Fruit fly (Drosophila melanogaster) whole organism, prepupa: ENCODE results near the gene tal-AA.

ENCODE experiments used
- Blimp-1 ChIP-seq: fragments of 200-800 bp; sonication (Bioruptor generic); optimal IDR thresholded peaks from 3 replicates; lab custom pipeline; 2017; ENCODE audit warnings: missing biosample characterization, missing genetic modification characterization, mild to moderate bottlenecking, moderate library complexity, missing genetic modification reagents
- CG10669 ChIP-seq: fragments of 200-800 bp; sonication (Bioruptor generic); optimal IDR thresholded peaks from 3 replicates; lab custom pipeline; 2018; ENCODE audit warnings: missing biosample characterization, mild to moderate bottlenecking, missing genetic modification characterization, moderate library complexity
- CG11294 ChIP-seq: fragments of 200-800 bp; sonication (Bioruptor generic); IDR thresholded peaks from 2 replicates; pipeline ENCODE4 v1.3.6; 2022; ENCODE audit warnings: missing biosample characterization, missing genetic modification characterization
- CG11762 ChIP-seq: fragments of 200-800 bp; sonication (Bioruptor generic); optimal IDR thresholded peaks from 3 replicates; lab custom pipeline; 2016; ENCODE audit warnings: missing biosample characterization, missing genetic modification characterization; ENCODE audit not compliant: insufficient read depth
- CG11902 ChIP-seq: fragments of 200-800 bp; sonication (Bioruptor generic); optimal IDR thresholded peaks from 3 replicates; lab custom pipeline; 2016; ENCODE audit warnings: missing biosample characterization, missing genetic modification characterization
- CG1621 ChIP-seq: fragments of 200-800 bp; sonication (Bioruptor generic); optimal IDR thresholded peaks from 3 replicates; lab custom pipeline; 2018; ENCODE audit warnings: missing biosample characterization, mild to moderate bottlenecking, missing genetic modification characterization
- CG16779 ChIP-seq: fragments of 200-800 bp; sonication (Bioruptor generic); optimal IDR thresholded peaks from 3 replicates; lab custom pipeline; 2017; ENCODE audit warnings: missing biosample characterization, mild to moderate bottlenecking, missing genetic modification characterization
- CG3032 ChIP-seq: fragments of 200-800 bp; optimal IDR thresholded peaks from 2 replicates; lab custom pipeline; 2019; ENCODE audit warnings: missing biosample characterization, mild to moderate bottlenecking, missing genetic modification characterization, moderate library complexity
- CG32006 ChIP-seq: fragments of 200-800 bp; sonication (Bioruptor generic); optimal IDR thresholded peaks from 3 replicates; lab custom pipeline; 2017; ENCODE audit warnings: missing biosample characterization, mild to moderate bottlenecking, missing genetic modification characterization
- CG34406 ChIP-seq: fragments of 200-800 bp; sonication (Bioruptor generic); optimal IDR thresholded peaks from 3 replicates; lab custom pipeline; 2016; ENCODE audit warnings: missing biosample characterization, missing genetic modification characterization
- CG4318 ChIP-seq: fragments of 200-800 bp; sonication (Bioruptor generic); optimal IDR thresholded peaks from 3 replicates; lab custom pipeline; 2017; ENCODE audit warnings: missing biosample characterization, mild to moderate bottlenecking, missing genetic modification characterization
- CG6163 ChIP-seq: fragments of 200-800 bp; sonication (Bioruptor generic); IDR thresholded peaks from 3 replicates; pipeline ENCODE4 v1.3.6; 2022; ENCODE audit warnings: missing biosample characterization, missing genetic modification characterization
- CG6854 ChIP-seq: fragments of 200-800 bp; sonication (Bioruptor generic); optimal IDR thresholded peaks from 2 replicates; lab custom pipeline; 2017; ENCODE audit warnings: missing biosample characterization, mild to moderate bottlenecking, missing genetic modification characterization
- CG7368 ChIP-seq: fragments of 200-800 bp; sonication (Bioruptor generic); optimal IDR thresholded peaks from 3 replicates; lab custom pipeline; 2016; ENCODE audit warnings: missing biosample characterization, missing genetic modification characterization
- CG8319 ChIP-seq: fragments of 200-800 bp; sonication (Bioruptor generic); optimal IDR thresholded peaks from 3 replicates; lab custom pipeline; 2016; ENCODE audit warnings: missing biosample characterization, missing genetic modification characterization
- CG9139 ChIP-seq: fragments of 200-800 bp; sonication (Bioruptor generic); optimal IDR thresholded peaks from 3 replicates; lab custom pipeline; 2017; ENCODE audit warnings: missing biosample characterization, mild to moderate bottlenecking, missing genetic modification characterization
- Eip75B ChIP-seq: fragments of 200-800 bp; sonication (Bioruptor generic); optimal IDR thresholded peaks from 3 replicates; lab custom pipeline; 2016; ENCODE audit warnings: missing biosample characterization, missing genetic modification characterization
- Eip93F ChIP-seq: fragments of 200-800 bp; sonication (Bioruptor generic); optimal IDR thresholded peaks from 2 replicates; lab custom pipeline; 2016; ENCODE audit warnings: missing biosample characterization, mild to moderate bottlenecking, missing genetic modification characterization
- Ets21C ChIP-seq: fragments of 200-800 bp; sonication (Bioruptor generic); optimal IDR thresholded peaks from 3 replicates; lab custom pipeline; 2016; ENCODE audit warnings: missing biosample characterization, missing genetic modification characterization
- Gug ChIP-seq: fragments of 200-800 bp; sonication (Bioruptor generic); IDR thresholded peaks from 2 replicates; pipeline ENCODE4 v1.3.6; 2022; ENCODE audit warnings: missing biosample characterization, missing genetic modification characterization
- Hr38 ChIP-seq: sonication (Bioruptor generic); optimal IDR thresholded peaks from 2 replicates; lab custom pipeline; 2016; ENCODE audit warnings: missing biosample characterization, missing genetic modification characterization
- Hr39 ChIP-seq: fragments of 200-800 bp; sonication (Bioruptor generic); optimal IDR thresholded peaks from 2 replicates; lab custom pipeline; 2016; ENCODE audit warnings: missing biosample characterization, missing genetic modification characterization
- Hr4 ChIP-seq: fragments of 200-800 bp; sonication (Bioruptor generic); optimal IDR thresholded peaks from 3 replicates; lab custom pipeline; 2016; ENCODE audit warnings: missing biosample characterization, missing genetic modification characterization
- Lpt ChIP-seq: fragments of 200-800 bp; sonication (Bioruptor generic); optimal IDR thresholded peaks from 3 replicates; lab custom pipeline; 2016; ENCODE audit warnings: missing biosample characterization, missing genetic modification characterization
- Smox ChIP-seq: fragments of 200-800 bp; sonication (Bioruptor generic); optimal IDR thresholded peaks from 3 replicates; lab custom pipeline; 2016; ENCODE audit warnings: missing biosample characterization, missing genetic modification characterization
- Sox14 ChIP-seq: fragments of 200-800 bp; sonication (Bioruptor generic); optimal IDR thresholded peaks from 3 replicates; lab custom pipeline; 2016; ENCODE audit warnings: missing biosample characterization, missing genetic modification characterization
- achi ChIP-seq: fragments of 200-800 bp; sonication (Bioruptor generic); optimal IDR thresholded peaks from 3 replicates; lab custom pipeline; 2016; ENCODE audit warnings: missing biosample characterization, missing genetic modification characterization
- cyc ChIP-seq: fragments of 200-800 bp; sonication (Bioruptor generic); optimal IDR thresholded peaks from 3 replicates; lab custom pipeline; 2016; ENCODE audit warnings: missing biosample characterization, missing genetic modification characterization
- dac ChIP-seq: fragments of 200-800 bp; sonication (Bioruptor generic); optimal IDR thresholded peaks from 2 replicates; lab custom pipeline; 2017; ENCODE audit warnings: missing biosample characterization, mild to moderate bottlenecking, missing genetic modification characterization
- fd85E ChIP-seq: fragments of 200-800 bp; sonication (Bioruptor generic); optimal IDR thresholded peaks from 3 replicates; lab custom pipeline; 2016; ENCODE audit warnings: missing biosample characterization, missing genetic modification characterization
- lz ChIP-seq: fragments of 200-800 bp; sonication (Bioruptor generic); optimal IDR thresholded peaks from 3 replicates; lab custom pipeline; 2016; ENCODE audit warnings: missing biosample characterization, missing genetic modification characterization
- spab ChIP-seq: fragments of 200-800 bp; sonication (Bioruptor generic); optimal IDR thresholded peaks from 2 replicates; lab custom pipeline; 2017; ENCODE audit warnings: missing biosample characterization, mild to moderate bottlenecking, missing genetic modification characterization, missing genetic modification reagents
- ss ChIP-seq, 2 experiments: fragments of 200-800 bp; sonication (Bioruptor generic); optimal IDR thresholded peaks; 2 replicates in 1 of 2; 3 replicates in 1 of 2; lab custom pipeline; 2017 to 2018; ENCODE audit warnings: mild to moderate bottlenecking in 2 of 2, missing biosample characterization in 2 of 2, missing genetic modification characterization in 2 of 2, moderate library complexity in 1 of 2
- topi ChIP-seq: fragments of 200-800 bp; sonication (Bioruptor generic); optimal IDR thresholded peaks from 3 replicates; lab custom pipeline; 2016; ENCODE audit warnings: missing biosample characterization, missing genetic modification characterization

Gene tal-AA

DNA sequence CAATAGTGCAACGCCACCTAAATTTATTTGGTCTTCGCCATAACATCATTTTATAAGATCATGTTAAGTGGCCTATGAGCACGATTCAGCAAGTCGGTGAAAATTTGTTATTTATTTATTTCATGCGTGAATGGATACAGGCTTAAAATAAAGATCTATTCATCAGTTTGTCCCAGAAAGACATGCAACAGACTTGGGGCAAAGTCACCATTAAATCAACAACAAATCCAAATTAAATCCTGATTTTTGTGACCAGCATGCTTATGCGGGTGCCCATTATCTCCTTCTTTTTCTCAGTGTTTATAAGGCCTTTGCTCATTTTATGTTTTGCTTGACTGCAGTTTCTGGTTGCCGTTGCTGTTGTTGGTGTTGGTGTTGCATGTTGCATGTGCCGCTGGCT, 5.0 kb upstream of the tal-AA start (continued):
- TF ChIP-seq spab (peak; percentile 12), Ets21C (GFP tag; lab: Kevin White, UChicago) (no peak), CG11294 (GFP tag; lab: Robert Waterston, UW) (no peak), CG32006 (GFP tag; lab: Kevin White, UChicago) (peak; percentile 90), Sox14 (GFP tag; lab: Kevin White, UChicago) (peak; percentile 66), fd85E (GFP tag; lab: Kevin White, UChicago) (no peak), ss (GFP tag; optimal IDR thresholded peaks at IDR 0.05; lab: Kevin White, UChicago) (peak in 1 of 2 experiments; percentile 44), Eip75B (GFP tag; lab: Kevin White, UChicago) (peak; percentile 57), Hr38 (GFP tag; lab: Kevin White, UChicago) (no peak), CG4318 (GFP tag; lab: Kevin White, UChicago) (peak; percentile 83), topi (peak; percentile 53), CG9139 (GFP tag; lab: Kevin White, UChicago) (no peak), Hr39 (GFP tag; lab: Kevin White, UChicago) (peak; percentile 42), Eip93F (GFP tag; lab: Kevin White, UChicago) (no peak), dac (GFP tag; lab: Kevin White, UChicago) (peak; percentile 65), CG16779 (tag; lab: Kevin White, UChicago) (no peak), CG1621 (tag; lab: Kevin White, UChicago) (no peak), CG3032 (peak; percentile 43), CG11762 (GFP tag; lab: Kevin White, UChicago) (peak; percentile 8), Blimp-1 (no peak), Hr4 (GFP tag; lab: Kevin White, UChicago) (peak; percentile 86), CG8319 (GFP tag; lab: Kevin White, UChicago) (peak; percentile 31), CG10669 (GFP tag; lab: Kevin White, UChicago) (peak; percentile 14), CG6163 (GFP tag; lab: Robert Waterston, UW) (no peak), CG6854 (GFP tag; lab: Kevin White, UChicago) (no peak)

DNA sequence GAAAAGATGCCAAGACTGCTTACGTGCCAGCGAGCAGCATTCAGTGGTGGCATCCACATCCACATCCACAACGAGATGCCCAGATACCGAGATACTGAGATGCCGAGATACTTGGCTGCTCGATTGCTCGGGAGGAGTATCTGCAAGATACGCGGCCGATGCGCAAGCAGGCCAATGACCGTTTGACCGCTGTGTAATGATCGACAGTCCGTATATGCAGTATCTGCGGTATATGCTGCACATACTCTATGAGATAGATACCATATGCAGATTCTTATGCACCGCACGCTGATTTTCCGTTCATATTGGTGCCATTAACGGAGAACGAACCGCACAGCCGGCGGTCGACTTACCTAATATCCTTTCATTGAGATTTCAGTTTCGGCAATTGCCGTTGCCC, 3.6 kb upstream of the tal-AA start:
- no peak for TF ChIP-seq spab
- TF ChIP-seq ss (GFP tag; optimal IDR thresholded peaks at IDR 0.05; lab: Kevin White, UChicago): no peak
- no peak for TF ChIP-seq CG34406
- no peak for TF ChIP-seq topi
- TF ChIP-seq CG6163 (GFP tag; lab: Robert Waterston, UW): no peak
- TF ChIP-seq Eip75B (GFP tag; lab: Kevin White, UChicago): no peak
- no peak for TF ChIP-seq Hr38 (GFP tag; lab: Kevin White, UChicago)
- no peak for TF ChIP-seq fd85E (GFP tag; lab: Kevin White, UChicago)

DNA sequence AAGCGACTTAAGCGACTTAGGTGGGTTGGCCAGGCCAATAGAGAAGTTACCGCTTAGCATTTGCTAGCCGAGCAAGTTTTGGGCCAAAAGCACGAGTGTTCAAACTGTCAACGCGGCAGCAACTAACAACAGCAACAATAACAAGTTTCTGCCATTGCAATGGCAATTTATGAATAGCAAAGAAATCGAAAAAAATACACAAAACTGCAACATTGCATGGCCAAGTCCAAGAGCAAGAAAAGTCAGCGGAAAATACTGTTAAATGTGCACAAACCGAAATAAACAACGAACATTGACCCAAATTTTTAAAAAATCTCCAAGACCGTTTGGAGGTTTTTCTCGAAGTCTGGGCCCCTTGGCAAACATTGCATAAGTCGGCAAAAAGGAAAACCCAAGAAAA, 2.6 kb upstream of the tal-AA start:
- TF ChIP-seq Lpt (GFP tag; lab: Kevin White, UChicago) (no peak), Smox (GFP tag; lab: Kevin White, UChicago) (no peak), Hr39 (GFP tag; lab: Kevin White, UChicago) (no peak), CG11902 (GFP tag; lab: Kevin White, UChicago) (no peak), CG7368 (no peak), achi (GFP tag; lab: Kevin White, UChicago) (no peak), lz (GFP tag; lab: Kevin White, UChicago) (no peak), Gug (no peak)

DNA sequence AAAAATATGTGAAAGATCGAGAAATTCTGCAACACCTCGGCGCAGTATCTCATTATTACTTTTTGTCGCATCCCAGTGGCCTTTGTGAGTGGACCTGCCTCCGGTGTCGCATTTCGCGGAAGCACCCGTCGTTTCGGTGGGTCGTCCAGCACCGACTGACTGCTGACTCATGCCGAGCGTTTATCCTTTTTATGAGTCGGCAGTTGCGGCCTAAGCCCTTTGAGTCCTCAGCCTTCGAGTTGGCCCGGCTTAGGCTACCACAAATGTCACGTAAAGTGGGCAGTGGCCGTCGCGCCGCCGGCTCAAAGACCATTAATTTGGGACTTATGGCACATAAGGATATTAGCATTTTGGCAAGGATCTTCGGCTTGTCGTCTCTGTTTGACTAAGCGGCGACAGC, 1.2 kb upstream of the tal-AA start:
- no peak for TF ChIP-seq achi (GFP tag; lab: Kevin White, UChicago)
- TF ChIP-seq CG34406: no peak
- no peak for TF ChIP-seq CG11294 (GFP tag; lab: Robert Waterston, UW)
- no peak for TF ChIP-seq cyc (GFP tag; lab: Kevin White, UChicago)
- TF ChIP-seq CG6854 (GFP tag; lab: Kevin White, UChicago): no peak
- TF ChIP-seq CG8319 (GFP tag; lab: Kevin White, UChicago): no peak
- no peak for TF ChIP-seq Hr39 (GFP tag; lab: Kevin White, UChicago)
